Worm (Caenorhabditis elegans) whole organism, L1 larva: Measurements from ENCODE around the gene C49H3.3.

ENCODE experiments used
- ama-1 ChIP-seq: fragments of 150-350 bp; optimal IDR thresholded peaks from 2 replicates; lab custom pipeline; 2014
- efl-3 ChIP-seq: fragments of 200-800 bp; sonication (Bioruptor generic); optimal IDR thresholded peaks from 2 replicates; lab custom pipeline; 2018; ENCODE audit warnings: mild to moderate bottlenecking, missing genetic modification characterization, missing compliant biosample characterization
- egl-27 ChIP-seq, 2 experiments: fragments of 150-350 bp in 1 of 2; sonication (generic microtip); optimal IDR thresholded peaks; 3 replicates each; lab custom pipeline; 2017 to 2018; ENCODE audit warnings: missing biosample characterization in 2 of 2, missing genetic modification characterization in 2 of 2, missing genetic modification reagents in 2 of 2
- elt-3 ChIP-seq, 6 experiments: fragments of 150-350 bp in 1 of 6; sonication (generic microtip); optimal IDR thresholded peaks; 2 replicates each; lab custom pipeline; 2017 to 2018; ENCODE audit warnings: missing biosample characterization in 6 of 6, missing genetic modification characterization in 6 of 6, inconsistent platforms in 1 of 6
- fkh-10 ChIP-seq: sonication (generic microtip); optimal IDR thresholded peaks from 2 replicates; lab custom pipeline; 2017; ENCODE audit warnings: missing biosample characterization, missing genetic modification reagents, missing genetic modification characterization
- fkh-8 ChIP-seq: sonication (generic microtip); optimal IDR thresholded peaks from 2 replicates; lab custom pipeline; 2016; ENCODE audit warnings: mild to moderate bottlenecking, missing genetic modification characterization, missing compliant biosample characterization
- fos-1 ChIP-seq: fragments of 150-350 bp; optimal IDR thresholded peaks from 2 replicates; lab custom pipeline; 2014; ENCODE audit warnings: missing biosample characterization, missing genetic modification characterization
- lin-13 ChIP-seq: fragments of 150-350 bp; optimal IDR thresholded peaks from 2 replicates; lab custom pipeline; 2014; ENCODE audit warnings: missing biosample characterization, missing genetic modification reagents, missing genetic modification characterization
- lin-39 ChIP-seq: fragments of 150-350 bp; optimal IDR thresholded peaks from 2 replicates; lab custom pipeline; 2014; ENCODE audit warnings: missing biosample characterization, missing genetic modification reagents, missing genetic modification characterization
- mep-1 ChIP-seq: fragments of 150-350 bp; optimal IDR thresholded peaks from 2 replicates; lab custom pipeline; 2014; ENCODE audit warnings: missing biosample characterization, missing genetic modification characterization
- nhr-12 ChIP-seq: sonication (generic microtip); optimal IDR thresholded peaks from 2 replicates; lab custom pipeline; 2017; ENCODE audit warnings: missing biosample characterization, missing genetic modification characterization
- nhr-237 ChIP-seq: fragments of 150-350 bp; optimal IDR thresholded peaks from 2 replicates; lab custom pipeline; 2014; ENCODE audit warnings: missing biosample characterization, missing genetic modification characterization
- unc-130 ChIP-seq: fragments of 150-350 bp; optimal IDR thresholded peaks from 2 replicates; lab custom pipeline; 2017; ENCODE audit warnings: missing biosample characterization, missing genetic modification characterization, inconsistent platforms
- unc-62 ChIP-seq: fragments of 150-350 bp; optimal IDR thresholded peaks from 2 replicates; lab custom pipeline; 2014; ENCODE audit warnings: missing biosample characterization, missing genetic modification reagents, missing genetic modification characterization

- TF ChIP-seq egl-27 (tag; optimal IDR thresholded peaks at IDR 0.05; lab: Kevin White, UChicago) (no peak), unc-62 (GFP tag; lab: Kevin White, UChicago) (no peak), unc-130 (no peak), mep-1 (tag; lab: Kevin White, UChicago) (no peak), fkh-10 (GFP tag; lab: Kevin White, UChicago) (no peak), fkh-8 (no peak), ama-1 (no peak), nhr-237 (tag; lab: Kevin White, UChicago) (no peak), efl-3 (GFP tag; lab: Kevin White, UChicago) (no peak), lin-13 (no peak), elt-3 (tag; optimal IDR thresholded peaks at IDR 0.05; lab: Kevin White, UChicago) (no peak), nhr-12 (tag; lab: Kevin White, UChicago) (no peak), lin-39 (tag; lab: Kevin White, UChicago) (no peak), fos-1 (tag; lab: Kevin White, UChicago) (no peak)
Observed at ce11 chrIV:7881726-7882125, 42.4 kb upstream of the C49H3.3 start, which contains the start of gene atic-1.
